Fruit fly (Drosophila melanogaster) whole organism: ENCODE measurements around the gene CG1299.

ENCODE experiments used
- CG8478 ChIP-seq: fragments of >200 bp; optimal IDR thresholded peaks from 2 replicates; lab custom pipeline; 2018; ENCODE audit warnings: inconsistent platforms
- Dll ChIP-seq: fragments of >200 bp; optimal IDR thresholded peaks from 2 replicates; lab custom pipeline; 2017
- EcR ChIP-seq, 2 experiments: fragments of >200 bp; optimal IDR thresholded peaks; 2 replicates each; lab custom pipeline; 2017; ENCODE audit warnings: missing biosample characterization in 2 of 2, missing genetic modification characterization in 2 of 2, missing genetic modification reagents in 2 of 2
- pan ChIP-seq: fragments of >200 bp; optimal IDR thresholded peaks from 2 replicates; lab custom pipeline; 2017
- psq ChIP-seq: fragments of >200 bp; optimal IDR thresholded peaks from 2 replicates; lab custom pipeline; 2017
- usp ChIP-seq: fragments of >200 bp; optimal IDR thresholded peaks from 2 replicates; lab custom pipeline; 2017; ENCODE audit warnings: missing biosample characterization, missing genetic modification characterization, mixed read lengths

The CG1299 gene

DNA sequence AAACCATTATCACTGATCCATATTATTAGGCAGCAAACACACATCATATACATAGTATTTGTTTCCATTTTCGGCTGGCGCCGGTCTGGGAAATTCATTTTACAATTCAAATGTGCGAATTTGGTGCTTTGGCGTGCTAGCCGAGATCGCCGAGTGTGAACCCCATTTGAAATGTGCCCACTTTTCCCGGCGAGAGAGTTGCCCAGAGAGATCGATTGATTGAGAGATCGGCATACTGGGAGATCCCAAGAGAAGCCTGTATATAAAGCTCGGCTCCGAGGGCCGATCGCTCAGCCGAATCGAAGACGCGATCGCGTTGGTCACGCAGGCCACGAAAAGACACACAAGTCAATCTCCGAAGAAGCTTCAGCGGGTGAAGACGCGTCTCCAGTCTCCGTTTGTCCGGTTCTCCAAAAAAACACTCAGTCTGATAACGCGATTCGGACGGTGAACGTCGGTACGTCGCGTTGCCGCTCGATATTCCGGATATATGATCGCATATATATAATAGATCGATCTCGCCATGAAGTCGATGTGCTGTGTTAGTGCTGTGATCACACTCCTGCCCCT, at the start of gene CG1299:
Gene CG1299, plus strand, starts transcription at position 291 of the 570 bp plus-strand sequence.
- no peak for TF ChIP-seq psq (lab: Kevin White, UChicago)
- no peak for TF ChIP-seq CG8478 (lab: Kevin White, UChicago)
- no peak for TF ChIP-seq EcR (GFP tag; optimal IDR thresholded peaks at IDR 0.05; lab: Kevin White, UChicago)
- no peak for TF ChIP-seq Dll (lab: Kevin White, UChicago)
- TF ChIP-seq pan: no peak
- no peak for TF ChIP-seq usp (GFP tag; lab: Kevin White, UChicago)

DNA sequence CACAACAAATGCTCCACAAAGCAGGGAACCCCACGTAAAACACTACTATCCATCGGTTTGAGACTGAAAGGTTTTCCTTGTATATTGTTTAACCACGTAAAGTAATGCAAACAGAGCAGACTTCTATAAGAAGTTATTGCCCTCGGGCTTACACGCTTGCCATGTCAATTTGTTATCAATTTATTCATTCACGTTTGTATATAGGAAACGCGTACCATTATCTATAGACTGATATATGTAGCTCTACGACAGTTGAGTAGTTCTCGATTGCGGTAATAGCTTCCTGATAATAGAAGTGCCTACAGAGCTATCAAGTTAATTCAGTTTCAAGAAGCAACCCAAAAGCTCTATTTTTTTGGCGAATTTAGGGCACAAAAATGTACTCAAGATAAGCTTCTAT, 49.3 kb upstream of the CG1299 start:
- no peak for TF ChIP-seq psq (lab: Kevin White, UChicago)
- TF ChIP-seq EcR (GFP tag; optimal IDR thresholded peaks at IDR 0.05; lab: Kevin White, UChicago): peak in 1 of 2 experiments; percentile 29

DNA sequence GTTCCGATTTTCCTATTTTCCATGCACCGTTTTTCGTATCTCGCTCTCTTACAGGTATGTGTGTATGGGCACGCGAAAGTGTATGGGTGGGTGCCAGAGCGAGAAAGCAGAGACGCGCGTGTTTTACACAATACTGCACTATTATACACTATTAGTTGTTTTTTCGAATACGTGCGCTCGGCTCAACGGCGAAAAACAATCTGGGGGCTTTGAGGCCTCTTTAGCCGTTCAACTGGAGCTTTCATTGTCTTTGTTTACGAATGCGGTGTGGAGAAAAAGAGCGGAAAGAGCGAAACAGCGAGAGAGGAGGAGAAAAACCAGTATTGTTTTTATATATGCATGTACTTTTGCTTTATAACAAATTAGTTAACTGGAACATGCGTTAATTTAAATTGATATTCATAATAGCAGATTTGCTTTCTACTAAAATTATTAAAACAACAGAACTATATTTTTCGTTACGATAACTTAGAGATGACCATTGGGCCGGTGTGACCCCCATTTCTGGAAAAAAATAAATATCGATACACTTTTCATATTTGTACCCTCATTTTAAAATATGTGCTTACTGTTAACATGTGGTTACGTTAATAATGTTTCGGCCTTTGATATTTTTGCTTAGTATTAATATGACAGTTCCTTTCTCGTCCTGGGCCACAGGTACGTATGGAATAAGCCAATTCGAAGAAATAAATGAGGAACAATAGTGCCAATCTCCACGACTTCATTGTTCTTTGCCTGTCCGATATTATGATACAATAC, 45.8 kb upstream of the CG1299 start, which contains the start of gene CG14995:
Gene CG14995, minus strand, starts transcription at position 761 of the 762 bp plus-strand sequence.
- TF ChIP-seq Dll (lab: Kevin White, UChicago) (no peak), CG8478 (lab: Kevin White, UChicago) (no peak), usp (GFP tag; lab: Kevin White, UChicago) (no peak), psq (lab: Kevin White, UChicago) (peak; percentile 74)

- TF ChIP-seq EcR (GFP tag; optimal IDR thresholded peaks at IDR 0.05; lab: Kevin White, UChicago) (no peak), Dll (lab: Kevin White, UChicago) (no peak), pan (no peak), psq (lab: Kevin White, UChicago) (no peak), CG8478 (lab: Kevin White, UChicago) (no peak), usp (GFP tag; lab: Kevin White, UChicago) (no peak)
Observed at dm6 chr3L:4103258-4104247, 44.9 kb upstream of the CG1299 start, which contains the start of gene Fit1. TSS of gene Fit1 (plus strand) at chr3L:4103564.

DNA sequence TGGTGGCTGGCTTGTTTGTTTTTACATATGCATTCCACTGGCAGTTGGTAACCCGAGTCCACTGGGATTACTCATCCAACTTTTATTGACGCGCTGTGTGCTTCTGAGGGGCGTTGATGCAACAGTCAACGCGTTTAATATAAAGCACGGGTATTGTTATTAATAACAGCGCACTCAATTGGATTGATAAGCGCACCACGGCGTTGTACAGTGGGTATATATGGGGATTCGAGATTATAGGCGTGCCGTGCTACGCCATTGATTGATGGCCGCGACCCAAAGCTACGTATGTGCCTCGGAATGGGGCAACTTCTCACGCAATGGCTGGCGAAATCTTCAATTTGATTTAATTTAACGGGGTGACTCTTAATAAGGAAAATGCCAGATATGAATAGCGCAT, 41.4 kb upstream of the CG1299 start:
- TF ChIP-seq CG8478 (lab: Kevin White, UChicago): no peak
- no peak for TF ChIP-seq Dll (lab: Kevin White, UChicago)
- TF ChIP-seq pan: no peak
- no peak for TF ChIP-seq psq (lab: Kevin White, UChicago)
- no peak for TF ChIP-seq EcR (GFP tag; optimal IDR thresholded peaks at IDR 0.05; lab: Kevin White, UChicago)
- no peak for TF ChIP-seq usp (GFP tag; lab: Kevin White, UChicago)

DNA sequence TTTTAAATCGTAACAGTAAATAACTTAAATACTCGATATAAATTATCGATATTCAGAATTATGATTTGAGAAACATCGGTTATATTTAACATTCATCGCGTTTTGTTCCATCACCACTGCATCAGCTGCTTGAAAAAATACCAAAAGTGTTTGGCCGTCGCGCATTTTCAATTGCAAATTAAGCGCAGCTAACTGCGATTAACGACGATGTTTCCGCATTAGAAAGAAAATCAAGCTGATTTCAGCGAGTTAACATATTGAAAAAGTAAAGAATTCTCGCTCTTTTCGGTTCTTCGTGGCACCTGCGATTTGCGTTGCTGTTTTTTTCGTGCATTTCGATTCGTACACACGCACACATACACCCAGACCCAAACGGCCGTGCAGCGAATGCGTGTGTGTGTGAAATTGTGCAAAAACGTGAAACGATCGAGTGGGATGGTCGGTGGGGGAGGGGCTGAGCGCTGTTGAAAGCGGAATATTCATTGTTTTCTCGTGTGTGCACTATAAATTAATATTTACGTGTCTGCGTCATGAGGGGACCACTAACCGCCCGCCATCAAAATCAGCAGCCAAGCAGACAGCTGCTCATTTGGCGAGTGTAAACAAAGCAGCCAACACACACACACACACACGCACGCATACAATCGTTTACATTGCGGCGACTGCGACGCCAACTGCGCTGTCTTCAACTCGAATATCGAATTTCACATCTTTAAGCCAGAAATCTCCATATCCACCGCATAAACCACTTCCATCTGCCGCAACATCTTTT, 40.2 kb upstream of the CG1299 start, which contains the start of gene Ack:
Gene Ack, plus strand, starts transcription at position 115 of the 772 bp plus-strand sequence.
- TF ChIP-seq psq (lab: Kevin White, UChicago) (no peak), CG8478 (lab: Kevin White, UChicago) (peak; percentile 52)

- TF ChIP-seq usp (GFP tag; lab: Kevin White, UChicago) (no peak), pan (no peak), Dll (lab: Kevin White, UChicago) (no peak), EcR (GFP tag; optimal IDR thresholded peaks at IDR 0.05; lab: Kevin White, UChicago) (no peak), psq (lab: Kevin White, UChicago) (no peak), CG8478 (lab: Kevin White, UChicago) (no peak)
Observed at dm6 chr3L:4108844-4109494, 39.5 kb upstream of the CG1299 start.

DNA sequence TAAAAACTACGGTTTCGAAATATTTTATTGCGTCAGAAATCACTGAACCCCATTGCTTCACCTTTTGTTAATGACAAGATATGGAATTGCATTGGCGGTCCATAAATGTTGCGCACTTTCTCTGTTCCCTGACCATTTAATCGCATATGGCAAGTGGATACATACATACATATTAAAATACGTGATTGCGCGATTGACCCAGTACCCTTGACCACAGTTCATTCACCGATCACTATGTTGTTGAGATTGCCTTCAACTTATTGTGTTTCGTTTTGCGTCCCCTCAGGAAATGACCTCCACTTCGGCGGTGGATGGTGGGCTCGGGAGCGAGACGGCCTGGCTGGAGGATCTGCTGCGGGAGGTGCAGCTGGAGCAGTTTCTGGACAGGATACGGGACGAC, 38.3 kb upstream of the CG1299 start:
- TF ChIP-seq pan (no peak), psq (lab: Kevin White, UChicago) (no peak), usp (GFP tag; lab: Kevin White, UChicago) (no peak), EcR (GFP tag; optimal IDR thresholded peaks at IDR 0.05; lab: Kevin White, UChicago) (no peak), Dll (lab: Kevin White, UChicago) (no peak), CG8478 (lab: Kevin White, UChicago) (no peak)

DNA sequence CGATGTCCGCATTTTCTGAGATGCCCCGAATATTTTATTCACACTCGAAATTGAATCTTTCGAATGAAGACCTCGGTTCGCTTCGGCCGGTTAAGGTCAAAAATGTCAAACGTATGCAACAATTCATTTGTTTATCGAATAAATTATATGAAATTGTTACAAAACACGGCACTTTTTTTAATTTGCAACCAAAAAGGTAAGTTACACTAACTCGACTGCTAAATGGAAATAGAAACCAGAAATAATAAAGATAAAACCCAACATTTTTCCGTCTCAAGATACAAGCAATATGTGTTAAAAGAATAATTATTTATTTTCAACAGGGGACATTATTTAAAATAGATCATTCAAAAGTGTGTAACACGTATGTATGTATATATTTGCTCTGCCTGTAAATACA, 34.5 kb upstream of the CG1299 start:
- TF ChIP-seq Dll (lab: Kevin White, UChicago) (no peak), psq (lab: Kevin White, UChicago) (no peak), usp (GFP tag; lab: Kevin White, UChicago) (no peak), pan (no peak), CG8478 (lab: Kevin White, UChicago) (no peak), EcR (GFP tag; optimal IDR thresholded peaks at IDR 0.05; lab: Kevin White, UChicago) (no peak)

DNA sequence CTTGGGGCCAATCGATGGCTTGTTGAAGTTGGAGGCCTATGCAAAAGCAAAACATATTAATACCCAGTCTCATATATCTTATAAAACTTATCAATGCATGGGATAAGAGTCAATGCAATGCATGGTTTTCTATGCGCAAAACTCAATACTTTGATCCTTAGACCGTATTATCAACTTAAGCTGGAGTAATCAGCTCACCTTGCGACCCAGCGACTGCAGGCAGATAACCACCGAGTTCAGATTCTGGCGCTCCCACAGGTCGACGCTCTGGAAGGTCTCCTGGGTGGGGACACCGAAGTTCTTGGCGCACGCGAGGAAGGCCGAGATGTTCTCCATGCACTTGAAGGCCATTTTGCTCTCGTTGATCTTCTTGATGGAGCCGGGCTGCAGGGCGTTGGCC, 33.4 kb upstream of the CG1299 start:
- TF ChIP-seq Dll (lab: Kevin White, UChicago) (no peak), CG8478 (lab: Kevin White, UChicago) (no peak), EcR (GFP tag; optimal IDR thresholded peaks at IDR 0.05; lab: Kevin White, UChicago) (no peak), psq (lab: Kevin White, UChicago) (no peak), usp (GFP tag; lab: Kevin White, UChicago) (no peak)
